Fruit fly (Drosophila melanogaster) whole organism, embryonic: ENCODE data around the gene Mkp3.
A peak's percentile ranks its signal among the peaks of the same experiment; 100 is the strongest.

Experiments used
- ATbp ChIP-seq: fragments of 200-800 bp; sonication (Bioruptor generic); optimal IDR thresholded peaks from 2 replicates; lab custom pipeline; 2017; ENCODE audit warnings: missing biosample characterization, mild to moderate bottlenecking, missing genetic modification characterization, missing genetic modification reagents
- Abd-B ChIP-seq: fragments of 200-800 bp; sonication (Bioruptor generic); optimal IDR thresholded peaks from 2 replicates; lab custom pipeline; 2018; ENCODE audit warnings: missing biosample characterization, mild to moderate bottlenecking, missing genetic modification characterization, moderate library complexity
- Adf1 ChIP-seq: fragments of 200-800 bp; sonication (Bioruptor generic); IDR thresholded peaks from 2 replicates; pipeline ENCODE4 v1.3.6; 2022; ENCODE audit warnings: missing biosample characterization, missing genetic modification characterization
- Antp ChIP-seq: fragments of 200-800 bp; sonication (Bioruptor generic); optimal IDR thresholded peaks from 3 replicates; lab custom pipeline; 2016; ENCODE audit warnings: missing biosample characterization, missing genetic modification characterization
- Asciz ChIP-seq: fragments of 200-800 bp; sonication (Bioruptor generic); optimal IDR thresholded peaks from 2 replicates; lab custom pipeline; 2017; ENCODE audit warnings: missing biosample characterization, mild to moderate bottlenecking, missing genetic modification characterization, missing genetic modification reagents
- CG12104 ChIP-seq: fragments of 200-800 bp; sonication (Bioruptor generic); optimal IDR thresholded peaks from 3 replicates; lab custom pipeline; 2016; ENCODE audit warnings: missing biosample characterization, missing genetic modification characterization
- CG12155 ChIP-seq: fragments of 200-800 bp; sonication (Bioruptor generic); optimal IDR thresholded peaks from 3 replicates; lab custom pipeline; 2016; ENCODE audit warnings: missing biosample characterization, missing genetic modification characterization
- CG17186 ChIP-seq: fragments of 200-800 bp; sonication (Bioruptor generic); optimal IDR thresholded peaks from 3 replicates; lab custom pipeline; 2017; ENCODE audit warnings: missing biosample characterization, missing genetic modification reagents, missing genetic modification characterization
- CG17361 ChIP-seq: fragments of 200-800 bp; sonication (Bioruptor generic); IDR thresholded peaks from 3 replicates; pipeline ENCODE4 v1.3.6; 2022; ENCODE audit warnings: missing biosample characterization, missing genetic modification characterization
- CG17612 ChIP-seq: fragments of 200-800 bp; sonication (Bioruptor generic); IDR thresholded peaks from 2 replicates; pipeline ENCODE4 v1.3.6; 2022; ENCODE audit warnings: missing biosample characterization, missing genetic modification characterization
- CG1832 ChIP-seq: fragments of 200-800 bp; sonication (Bioruptor generic); optimal IDR thresholded peaks from 2 replicates; lab custom pipeline; 2017; ENCODE audit warnings: missing biosample characterization, mild to moderate bottlenecking, missing genetic modification characterization, inconsistent platforms
- CG18599 ChIP-seq: fragments of 200-800 bp; sonication (Bioruptor generic); optimal IDR thresholded peaks from 3 replicates; lab custom pipeline; 2017; ENCODE audit warnings: missing biosample characterization, missing genetic modification characterization, mild to moderate bottlenecking, moderate library complexity, missing genetic modification reagents
- CG33213 ChIP-seq: fragments of 200-800 bp; sonication (Bioruptor generic); optimal IDR thresholded peaks from 3 replicates; lab custom pipeline; 2016; ENCODE audit warnings: missing biosample characterization, missing genetic modification characterization
- CG34422 ChIP-seq: fragments of 200-800 bp; sonication (Bioruptor generic); IDR thresholded peaks from 3 replicates; pipeline ENCODE4 v1.3.6; 2022; ENCODE audit warnings: missing biosample characterization, missing genetic modification characterization
- CG3847 ChIP-seq: fragments of 200-800 bp; sonication (Bioruptor generic); IDR thresholded peaks from 2 replicates; pipeline ENCODE4 v1.3.6; 2022; ENCODE audit warnings: missing biosample characterization, missing genetic modification characterization
- CG8089 ChIP-seq: fragments of 200-800 bp; sonication (Bioruptor generic); optimal IDR thresholded peaks from 3 replicates; lab custom pipeline; 2016; ENCODE audit warnings: missing biosample characterization, missing genetic modification characterization
- CG9727 ChIP-seq: fragments of 200-800 bp; sonication (Bioruptor generic); optimal IDR thresholded peaks from 3 replicates; lab custom pipeline; 2017; ENCODE audit warnings: missing biosample characterization, mild to moderate bottlenecking, missing genetic modification characterization
- CG9876 ChIP-seq: fragments of 200-800 bp; sonication (Bioruptor generic); optimal IDR thresholded peaks from 2 replicates; lab custom pipeline; 2016; ENCODE audit warnings: missing biosample characterization, missing genetic modification characterization
- Chrac-16 ChIP-seq: fragments of 200-800 bp; sonication (Bioruptor generic); optimal IDR thresholded peaks from 3 replicates; lab custom pipeline; 2016; ENCODE audit warnings: missing biosample characterization, missing genetic modification characterization
- Deaf1 ChIP-seq: fragments of 200-800 bp; optimal IDR thresholded peaks from 3 replicates; lab custom pipeline; 2019; ENCODE audit warnings: missing biosample characterization, mild to moderate bottlenecking, missing genetic modification characterization, moderate library complexity
- Doc2 ChIP-seq: fragments of 200-800 bp; sonication (Bioruptor generic); IDR thresholded peaks from 2 replicates; pipeline ENCODE4 v1.3.6; 2022; ENCODE audit warnings: missing biosample characterization, missing genetic modification characterization
- Ets97D ChIP-seq: fragments of 200-800 bp; sonication (Bioruptor generic); optimal IDR thresholded peaks from 3 replicates; lab custom pipeline; 2016; ENCODE audit warnings: missing biosample characterization, missing genetic modification characterization
- HLH3B ChIP-seq: fragments of 200-800 bp; sonication (Bioruptor generic); IDR thresholded peaks from 2 replicates; pipeline ENCODE4 v1.3.6; 2022; ENCODE audit warnings: missing biosample characterization, missing genetic modification characterization
- Hr78 ChIP-seq, 2 experiments: fragments of 200-800 bp in 1 of 2; fragments of >200 bp in 1 of 2; sonication (Bioruptor generic) in 1 of 2; optimal IDR thresholded peaks; 2 replicates each; lab custom pipeline; 2017 to 2019; ENCODE audit warnings: missing biosample characterization in 2 of 2, missing genetic modification characterization in 2 of 2, mild to moderate bottlenecking in 1 of 2, moderate library complexity in 1 of 2
- Med ChIP-seq: fragments of 200-800 bp; sonication (Bioruptor generic); peaks from one replicate; lab custom pipeline; 2016; ENCODE audit warnings: missing biosample characterization, missing genetic modification characterization, mild to moderate bottlenecking, inconsistent platforms, moderate library complexity
- NC2α ChIP-seq: fragments of 200-800 bp; sonication (Bioruptor generic); optimal IDR thresholded peaks from 2 replicates; lab custom pipeline; 2016; ENCODE audit warnings: missing biosample characterization, missing genetic modification characterization
- abd-A ChIP-seq: fragments of 200-800 bp; sonication (Bioruptor generic); optimal IDR thresholded peaks from 3 replicates; lab custom pipeline; 2019; ENCODE audit warnings: missing biosample characterization, mild to moderate bottlenecking, missing genetic modification characterization, moderate library complexity
- amos ChIP-seq: fragments of 200-800 bp; sonication (Bioruptor generic); IDR thresholded peaks from 2 replicates; pipeline ENCODE4 v1.3.6; 2022; ENCODE audit warnings: missing biosample characterization, missing genetic modification characterization; ENCODE audit not compliant: partially characterized antibody
- ara ChIP-seq: fragments of 200-800 bp; sonication (Bioruptor generic); IDR thresholded peaks from 2 replicates; pipeline ENCODE4 v1.3.6; 2022; ENCODE audit warnings: missing biosample characterization, missing genetic modification characterization
- cato ChIP-seq: fragments of 200-800 bp; sonication (Bioruptor generic); optimal IDR thresholded peaks from 2 replicates; lab custom pipeline; 2016; ENCODE audit warnings: missing biosample characterization, missing genetic modification characterization, borderline replicate concordance
- chinmo ChIP-seq: fragments of 200-800 bp; sonication (Bioruptor generic); IDR thresholded peaks from 4 replicates; pipeline ENCODE4 v1.3.6; 2022; ENCODE audit warnings: missing biosample characterization, missing genetic modification characterization; ENCODE audit not compliant: partially characterized antibody
- chn ChIP-seq: fragments of 200-800 bp; sonication (Bioruptor generic); optimal IDR thresholded peaks from 2 replicates; lab custom pipeline; 2016; ENCODE audit warnings: missing biosample characterization, missing genetic modification characterization
- lov ChIP-seq, 2 experiments: fragments of 200-800 bp in 1 of 2; fragments of >200 bp in 1 of 2; sonication (Bioruptor generic) in 1 of 2; IDR thresholded peaks in 1 of 2; optimal IDR thresholded peaks in 1 of 2; 2 replicates in 1 of 2; 3 replicates in 1 of 2; pipeline versions ENCODE4 v1.3.6 to Lab custom; 2017 to 2022; ENCODE audit warnings: missing biosample characterization in 1 of 2, missing genetic modification characterization in 1 of 2
- mld ChIP-seq: fragments of 200-800 bp; sonication (Bioruptor generic); IDR thresholded peaks from 3 replicates; pipeline ENCODE4 v1.3.6; 2022; ENCODE audit warnings: missing biosample characterization, missing genetic modification characterization; ENCODE audit not compliant: partially characterized antibody
- pfk ChIP-seq: fragments of 200-800 bp; sonication (Bioruptor generic); optimal IDR thresholded peaks from 2 replicates; lab custom pipeline; 2018; ENCODE audit warnings: missing biosample characterization, mild to moderate bottlenecking, missing genetic modification characterization, moderate library complexity
- pho ChIP-seq: fragments of 200-800 bp; sonication (Bioruptor generic); optimal IDR thresholded peaks from 2 replicates; lab custom pipeline; 2016; ENCODE audit warnings: missing biosample characterization, missing genetic modification characterization
- rib ChIP-seq: fragments of 200-800 bp; sonication (Bioruptor generic); IDR thresholded peaks from 2 replicates; pipeline ENCODE4 v1.3.6; 2022; ENCODE audit warnings: missing biosample characterization, missing genetic modification characterization
- run ChIP-seq: fragments of 200-800 bp; sonication (Bioruptor generic); optimal IDR thresholded peaks from 3 replicates; lab custom pipeline; 2018; ENCODE audit warnings: missing biosample characterization, mild to moderate bottlenecking, missing genetic modification characterization
- salm ChIP-seq: fragments of 200-800 bp; sonication (Bioruptor generic); optimal IDR thresholded peaks from 2 replicates; lab custom pipeline; 2018; ENCODE audit warnings: missing biosample characterization, mild to moderate bottlenecking, missing genetic modification characterization
- slou ChIP-seq: fragments of 200-800 bp; sonication (Bioruptor generic); optimal IDR thresholded peaks from 3 replicates; lab custom pipeline; 2016; ENCODE audit warnings: missing biosample characterization, missing genetic modification characterization
- sr ChIP-seq: fragments of 200-800 bp; sonication (Bioruptor generic); IDR thresholded peaks from 3 replicates; pipeline ENCODE4 v1.3.6; 2022; ENCODE audit warnings: missing biosample characterization, missing genetic modification characterization
- tgo ChIP-seq: fragments of 200-800 bp; sonication (Bioruptor generic); IDR thresholded peaks from 3 replicates; pipeline ENCODE4 v1.3.6; 2022; ENCODE audit warnings: missing biosample characterization, missing genetic modification characterization
- ttk ChIP-seq: fragments of 200-800 bp; sonication (Bioruptor generic); IDR thresholded peaks from 2 replicates; pipeline ENCODE4 v2.1.2; 2022; ENCODE audit warnings: missing biosample characterization, missing genetic modification characterization
- twi ChIP-seq: fragments of 200-800 bp; optimal IDR thresholded peaks from 2 replicates; lab custom pipeline; 2019; ENCODE audit warnings: missing biosample characterization, mild to moderate bottlenecking, missing genetic modification characterization, moderate library complexity
- unpg ChIP-seq: fragments of 200-800 bp; sonication (Bioruptor generic); optimal IDR thresholded peaks from 3 replicates; lab custom pipeline; 2018; ENCODE audit warnings: missing biosample characterization, mild to moderate bottlenecking, missing genetic modification characterization, moderate library complexity
- vfl ChIP-seq: fragments of 200-800 bp; sonication (Bioruptor generic); optimal IDR thresholded peaks from 2 replicates; lab custom pipeline; 2016; ENCODE audit warnings: missing biosample characterization, missing genetic modification characterization
- zen ChIP-seq: fragments of 200-800 bp; sonication (Bioruptor generic); optimal IDR thresholded peaks from 3 replicates; lab custom pipeline; 2018; ENCODE audit warnings: missing biosample characterization, mild to moderate bottlenecking, missing genetic modification characterization, moderate library complexity
- zen2 ChIP-seq: fragments of 200-800 bp; sonication (Bioruptor generic); IDR thresholded peaks from 3 replicates; pipeline ENCODE4 v1.3.6; 2022; ENCODE audit warnings: missing biosample characterization, missing genetic modification characterization; ENCODE audit not compliant: partially characterized antibody

Gene Mkp3

DNA sequence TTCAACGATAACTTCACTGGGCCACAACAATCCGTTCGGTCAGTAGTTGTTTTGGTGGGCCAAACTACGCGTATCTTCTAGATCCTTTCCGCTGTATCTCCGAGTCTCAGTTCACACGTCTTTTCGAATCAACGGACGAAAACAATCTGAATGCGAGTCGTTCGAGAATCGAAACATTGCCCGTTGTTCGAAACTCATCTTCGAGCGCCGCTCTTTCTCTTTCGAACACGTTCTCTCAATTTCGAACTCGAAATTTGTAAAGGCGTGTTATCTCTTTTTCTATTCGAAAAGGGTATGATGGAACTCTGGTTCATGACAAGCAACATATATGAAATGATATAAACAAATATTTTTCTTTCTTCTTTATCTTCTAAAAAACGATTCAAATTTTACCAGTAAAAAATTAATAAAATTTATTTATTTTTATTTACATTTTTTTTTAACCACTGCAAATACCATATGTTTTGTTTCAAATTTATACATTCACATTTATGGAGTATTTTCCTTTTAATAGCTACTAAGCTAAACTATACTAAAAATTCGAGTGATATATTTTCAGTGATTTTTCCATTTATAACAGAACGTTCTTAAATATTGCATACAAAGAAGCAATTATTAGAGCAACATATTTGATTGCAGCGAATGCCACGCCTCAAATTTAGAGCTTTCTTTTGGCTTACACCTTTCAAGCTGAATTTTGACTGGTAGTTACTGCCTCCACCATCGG lies 40.8 kb downstream of the Mkp3 start, which contains the start of gene nkd (continued):
- TF ChIP-seq Chrac-16 (GFP tag; lab: Kevin White, UChicago), result peak; percentile 89
- TF ChIP-seq CG9727 (GFP tag; lab: Kevin White, UChicago), result peak; percentile 84
- peak; percentile 43 for TF ChIP-seq CG8089
- peak; percentile 95 for TF ChIP-seq CG17361 (GFP tag; lab: Robert Waterston, UW)
- peak; percentile 93 for TF ChIP-seq unpg (GFP tag; lab: Kevin White, UChicago)
- peak; percentile 70 for TF ChIP-seq Abd-B (GFP tag; lab: Kevin White, UChicago)
- peak; percentile 65 for TF ChIP-seq twi (tag; lab: Kevin White, UChicago)
- TF ChIP-seq chn (GFP tag; lab: Kevin White, UChicago), result peak; percentile 81
- TF ChIP-seq salm (tag; lab: Kevin White, UChicago), result peak; percentile 76
- peak; percentile 53; the same call in 1 of the 2 replicates for TF ChIP-seq Adf1 (GFP tag; lab: Robert Waterston, UW)
- TF ChIP-seq vfl (GFP tag; lab: Kevin White, UChicago), result peak; percentile 76
- TF ChIP-seq CG18599, result peak; percentile 91
- peak in 1 of 2 experiments; percentile 76 for TF ChIP-seq Hr78 (GFP tag; optimal IDR thresholded peaks at IDR 0.05; lab: Kevin White, UChicago)
- TF ChIP-seq CG9876 (GFP tag; lab: Kevin White, UChicago), result peak; percentile 23
- TF ChIP-seq Med, result peak; percentile 92
- TF ChIP-seq Ets97D (GFP tag; lab: Kevin White, UChicago), result peak; percentile 43
- TF ChIP-seq Doc2, result no peak
- TF ChIP-seq rib (GFP tag; lab: Robert Waterston, UW), result peak; percentile 81; the same call in 1 of the 2 replicates
- TF ChIP-seq mld (GFP tag; lab: Robert Waterston, UW), result 0 out of 3 replicates have a peak, but pooled peaks have one; percentile 20
- peak; percentile 92 for TF ChIP-seq ara (GFP tag; lab: Robert Waterston, UW)
- TF ChIP-seq HLH3B (GFP tag; lab: Robert Waterston, UW), result peak; percentile 93
- TF ChIP-seq tgo, result peak; percentile 91
- peak; percentile 89 for TF ChIP-seq CG12155
- no peak for TF ChIP-seq pfk (GFP tag; lab: Kevin White, UChicago)
- TF ChIP-seq slou (GFP tag; lab: Kevin White, UChicago), result peak; percentile 49
- peak; percentile 38 for TF ChIP-seq CG12104
- TF ChIP-seq ttk (GFP tag; lab: Robert Waterston, UW), result peak; percentile 87
- no peak for TF ChIP-seq CG17186 (GFP tag; lab: Kevin White, UChicago)
- TF ChIP-seq cato (GFP tag; lab: Kevin White, UChicago), result peak; percentile 76
- peak; percentile 60; the same call in 1 of the 2 replicates for TF ChIP-seq amos (GFP tag; lab: Robert Waterston, UW)
- TF ChIP-seq Deaf1 (tag; lab: Kevin White, UChicago), result peak; percentile 68
- peak; percentile 59 for TF ChIP-seq CG17612 (GFP tag; lab: Robert Waterston, UW)
- TF ChIP-seq CG1832 (GFP tag; lab: Kevin White, UChicago), result no peak
- TF ChIP-seq zen (tag; lab: Kevin White, UChicago), result peak; percentile 79
- no peak for TF ChIP-seq NC2α (GFP tag; lab: Kevin White, UChicago)
- TF ChIP-seq CG3847 (GFP tag; lab: Robert Waterston, UW), result peak; percentile 80
- peak; percentile 53 for TF ChIP-seq CG33213 (GFP tag; lab: Kevin White, UChicago)
- TF ChIP-seq run (tag; lab: Kevin White, UChicago), result peak; percentile 84
- peak; percentile 54; the same call in 2 of the 3 replicates for TF ChIP-seq sr (GFP tag; lab: Robert Waterston, UW)
- peak; percentile 62 for TF ChIP-seq abd-A (tag; lab: Kevin White, UChicago)
- peak; percentile 83; the same call in 3 of the 4 replicates for TF ChIP-seq chinmo
- TF ChIP-seq Antp (GFP tag; lab: Kevin White, UChicago), result peak; percentile 66
- TF ChIP-seq lov (optimal IDR thresholded peaks at IDR 0.05; lab: Kevin White, UChicago), result no peak
- TF ChIP-seq lov (GFP tag; IDR thresholded peaks at IDR 0.05; lab: Robert Waterston, UW), result peak; percentile 91
- TF ChIP-seq ATbp (GFP tag; lab: Kevin White, UChicago), result peak; percentile 81
- TF ChIP-seq zen2 (GFP tag; lab: Robert Waterston, UW), result no peak; the same call in 2 of the 3 replicates
- TF ChIP-seq pho (GFP tag; lab: Kevin White, UChicago), result peak; percentile 40
- peak; percentile 86 for TF ChIP-seq CG34422
- TF ChIP-seq Asciz, result peak; percentile 79
